Worm (Caenorhabditis elegans) whole organism, late embryonic: ENCODE measurements around the gene npr-34.

ENCODE experiments used
- K02D7.2 ChIP-seq: sonication (generic microtip); optimal IDR thresholded peaks from 2 replicates; lab custom pipeline; 2017; ENCODE audit warnings: mild to moderate bottlenecking, missing genetic modification characterization, missing compliant biosample characterization
- ceh-19 ChIP-seq: fragments of 200-800 bp; sonication (Bioruptor generic); optimal IDR thresholded peaks from 2 replicates; lab custom pipeline; 2018; ENCODE audit warnings: mild to moderate bottlenecking, missing genetic modification characterization, missing compliant biosample characterization
- ceh-45 ChIP-seq: fragments of 200-800 bp; sonication (Bioruptor generic); IDR thresholded peaks from 2 replicates; pipeline ENCODE4 v1.3.6; 2022; ENCODE audit warnings: missing genetic modification reagents, missing genetic modification characterization, missing compliant biosample characterization
- nhr-11 ChIP-seq: fragments of 150-350 bp; optimal IDR thresholded peaks from 2 replicates; lab custom pipeline; 2014; ENCODE audit warnings: missing biosample characterization, missing genetic modification characterization
- npax-4 ChIP-seq: sonication (generic microtip); optimal IDR thresholded peaks from 2 replicates; lab custom pipeline; 2016; ENCODE audit warnings: missing genetic modification characterization, missing compliant biosample characterization
- unc-42 ChIP-seq: sonication (generic microtip); optimal IDR thresholded peaks from 2 replicates; lab custom pipeline; 2016; ENCODE audit warnings: missing genotype, missing genetic modification characterization, missing compliant biosample characterization
- unc-86 ChIP-seq: sonication (generic microtip); optimal IDR thresholded peaks from 2 replicates; lab custom pipeline; 2016; ENCODE audit warnings: missing genetic modification characterization, missing compliant biosample characterization

DNA sequence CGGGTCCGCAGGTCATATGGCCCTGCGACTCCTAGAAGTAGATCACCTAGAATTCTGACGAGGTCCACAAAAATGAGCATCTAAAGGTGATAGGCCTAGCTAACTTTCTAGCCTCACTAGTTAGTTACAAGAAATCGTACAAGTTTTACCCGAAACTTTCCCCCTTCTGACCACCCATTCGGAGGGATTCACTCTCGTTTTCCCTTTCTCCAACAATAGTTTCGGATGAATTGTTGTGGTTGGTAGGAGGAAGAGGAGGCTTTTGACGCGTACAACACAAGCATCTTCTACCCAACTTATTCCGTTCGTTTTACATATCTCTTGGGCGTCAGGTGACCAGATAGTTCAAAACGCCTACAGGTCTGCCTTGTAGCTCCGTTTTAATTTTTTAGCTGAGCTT is 37.5 kb downstream of the npr-34 start:
- TF ChIP-seq nhr-11 (no peak), ceh-45 (no peak), unc-42 (tag; lab: Kevin White, UChicago) (no peak), ceh-19 (GFP tag; lab: Kevin White, UChicago) (no peak), K02D7.2 (tag; lab: Kevin White, UChicago) (no peak), unc-86 (tag; lab: Kevin White, UChicago) (no peak), npax-4 (no peak)
